Worm (Caenorhabditis elegans) whole organism, young adult: ENCODE measurements around the gene K11H3.5.

Source experiments
- B0019.2 ChIP-seq: fragments of 200-800 bp; sonication (Bioruptor generic); conservative IDR thresholded peaks from 2 replicates; pipeline ENCODE4 v1.3.6; 2022; ENCODE audit warnings: missing genetic modification reagents, missing genetic modification characterization, missing compliant biosample characterization
- B0261.1 ChIP-seq: sonication (generic microtip); optimal IDR thresholded peaks from 2 replicates; lab custom pipeline; 2016; ENCODE audit warnings: mild to moderate bottlenecking, missing genetic modification characterization, moderate library complexity, missing compliant biosample characterization
- C06A6.2 ChIP-seq: fragments of 200-800 bp; sonication (Bioruptor generic); conservative IDR thresholded peaks from 2 replicates; pipeline ENCODE4 v1.3.6; 2022; ENCODE audit warnings: missing genetic modification characterization, missing compliant biosample characterization
- C17E4.6 ChIP-seq: fragments of 200-800 bp; sonication (Bioruptor generic); IDR thresholded peaks from 2 replicates; pipeline ENCODE4 v1.3.6; 2022; ENCODE audit warnings: missing genetic modification reagents, missing genetic modification characterization, missing compliant biosample characterization
- F33H1.4 ChIP-seq: fragments of 200-800 bp; sonication (Bioruptor generic); IDR thresholded peaks from 2 replicates; pipeline ENCODE4 v1.3.6; 2022; ENCODE audit warnings: missing genetic modification reagents, missing genetic modification characterization, missing compliant biosample characterization
- F37B4.10 ChIP-seq: fragments of 200-800 bp; sonication (Bioruptor generic); IDR thresholded peaks from 2 replicates; pipeline ENCODE4 v1.3.6; 2022; ENCODE audit warnings: missing genetic modification characterization, missing compliant biosample characterization
- F57A8.1 ChIP-seq: fragments of 200-800 bp; sonication (Bioruptor generic); optimal IDR thresholded peaks from 2 replicates; lab custom pipeline; 2018; ENCODE audit warnings: mild to moderate bottlenecking, missing genetic modification characterization, moderate library complexity, missing compliant biosample characterization
- T07F8.4 ChIP-seq: sonication (generic microtip); optimal IDR thresholded peaks from 2 replicates; lab custom pipeline; 2016; ENCODE audit warnings: mild to moderate bottlenecking, missing genetic modification characterization, moderate library complexity, missing compliant biosample characterization
- Y53G8AR.9 ChIP-seq: fragments of 200-800 bp; sonication (Bioruptor generic); conservative IDR thresholded peaks from 2 replicates; pipeline ENCODE4 v1.3.6; 2022; ENCODE audit warnings: missing genetic modification reagents, missing genetic modification characterization, missing compliant biosample characterization
- Y67H2A.10 ChIP-seq: fragments of 200-800 bp; sonication (Bioruptor generic); conservative IDR thresholded peaks from 2 replicates; pipeline ENCODE4 v1.3.6; 2022; ENCODE audit warnings: missing genetic modification reagents, missing genetic modification characterization, missing compliant biosample characterization
- ZK185.1 ChIP-seq: sonication (generic microtip); optimal IDR thresholded peaks from 2 replicates; lab custom pipeline; 2016; ENCODE audit warnings: mild to moderate bottlenecking, missing genetic modification characterization, missing compliant biosample characterization; ENCODE audit not compliant: poor library complexity, severe bottlenecking
- aptf-2 ChIP-seq: fragments of 200-800 bp; sonication (Bioruptor generic); conservative IDR thresholded peaks from 2 replicates; pipeline ENCODE4 v1.3.6; 2022; ENCODE audit warnings: missing genetic modification reagents, missing genetic modification characterization, missing compliant biosample characterization
- attf-5 ChIP-seq: fragments of 200-800 bp; sonication (Bioruptor generic); optimal IDR thresholded peaks from 2 replicates; lab custom pipeline; 2018; ENCODE audit warnings: mild to moderate bottlenecking, missing genetic modification characterization, missing compliant biosample characterization
- bed-2 ChIP-seq: fragments of 200-800 bp; sonication (Bioruptor generic); IDR thresholded peaks from 2 replicates; pipeline ENCODE4 v1.3.6; 2022; ENCODE audit warnings: missing genetic modification reagents, missing genetic modification characterization, missing compliant biosample characterization
- ccch-3 ChIP-seq: fragments of 200-800 bp; sonication (Bioruptor generic); optimal IDR thresholded peaks from 2 replicates; lab custom pipeline; 2018; ENCODE audit warnings: mild to moderate bottlenecking, missing genetic modification characterization, missing compliant biosample characterization
- cebp-1 ChIP-seq, 2 experiments: fragments of 200-800 bp in 1 of 2; sonication (Bioruptor generic) in 1 of 2; sonication (generic microtip) in 1 of 2; IDR thresholded peaks in 1 of 2; optimal IDR thresholded peaks in 1 of 2; 2 replicates each; pipeline versions ENCODE4 v1.3.6 to Lab custom; 2017 to 2022; ENCODE audit warnings: missing compliant biosample characterization in 2 of 2, missing genetic modification characterization in 2 of 2, mild to moderate bottlenecking in 1 of 2, missing genetic modification reagents in 1 of 2, moderate library complexity in 1 of 2
- ceh-27 ChIP-seq: fragments of 200-800 bp; sonication (Bioruptor generic); optimal IDR thresholded peaks from 2 replicates; lab custom pipeline; 2018; ENCODE audit warnings: mild to moderate bottlenecking, missing genetic modification characterization, moderate library complexity, missing compliant biosample characterization
- ceh-91 ChIP-seq: fragments of 200-800 bp; sonication (Bioruptor generic); IDR thresholded peaks from 2 replicates; pipeline ENCODE4 v1.3.6; 2022; ENCODE audit warnings: missing genetic modification reagents, missing genetic modification characterization, missing compliant biosample characterization
- dox-1 ChIP-seq: fragments of 200-800 bp; sonication (Bioruptor generic); IDR thresholded peaks from 2 replicates; pipeline ENCODE4 v1.3.6; 2022; ENCODE audit warnings: missing genetic modification reagents, missing genetic modification characterization, missing compliant biosample characterization
- dpl-1 ChIP-seq: fragments of 150-350 bp; optimal IDR thresholded peaks from 2 replicates; lab custom pipeline; 2014; ENCODE audit warnings: missing biosample characterization, missing genetic modification reagents, missing genetic modification characterization
- efl-1 ChIP-seq: fragments of 150-350 bp; optimal IDR thresholded peaks from 2 replicates; lab custom pipeline; 2014; ENCODE audit warnings: missing biosample characterization, missing genetic modification reagents, missing genetic modification characterization
- egl-44 ChIP-seq: fragments of 200-800 bp; sonication (Bioruptor generic); IDR thresholded peaks from 2 replicates; pipeline ENCODE4 v1.3.6; 2022; ENCODE audit warnings: missing genetic modification reagents, missing genetic modification characterization, missing compliant biosample characterization
- egrh-3 ChIP-seq: fragments of 200-800 bp; sonication (Bioruptor generic); IDR thresholded peaks from 2 replicates; pipeline ENCODE4 v1.3.6; 2022; ENCODE audit warnings: missing genetic modification reagents, missing genetic modification characterization, missing compliant biosample characterization
- him-1 ChIP-seq: sonication (generic microtip); optimal IDR thresholded peaks from 2 replicates; lab custom pipeline; 2016; ENCODE audit warnings: missing genotype, missing genetic modification reagents, missing genetic modification characterization, missing compliant biosample characterization
- let-526 ChIP-seq: fragments of 200-800 bp; sonication (Bioruptor generic); IDR thresholded peaks from 2 replicates; pipeline ENCODE4 v1.3.6; 2022; ENCODE audit warnings: missing genetic modification reagents, missing genetic modification characterization, missing compliant biosample characterization
- lin-40 ChIP-seq: sonication (generic microtip); optimal IDR thresholded peaks from 2 replicates; lab custom pipeline; 2016; ENCODE audit warnings: missing genetic modification characterization, mild to moderate bottlenecking, missing compliant biosample characterization, missing genotype, missing genetic modification reagents
- lin-54 ChIP-seq: fragments of 200-800 bp; sonication (Bioruptor generic); optimal IDR thresholded peaks from 2 replicates; lab custom pipeline; 2018; ENCODE audit warnings: mild to moderate bottlenecking, missing genetic modification characterization, missing compliant biosample characterization
- madf-3 ChIP-seq: fragments of 200-800 bp; sonication (Bioruptor generic); IDR thresholded peaks from 2 replicates; pipeline ENCODE4 v1.3.6; 2022; ENCODE audit warnings: missing genetic modification reagents, missing genetic modification characterization, missing compliant biosample characterization
- madf-6 ChIP-seq: fragments of 200-800 bp; sonication (Bioruptor generic); IDR thresholded peaks from 2 replicates; pipeline ENCODE4 v1.3.6; 2022; ENCODE audit warnings: missing genetic modification reagents, missing genetic modification characterization, missing compliant biosample characterization
- nfya-1 ChIP-seq: sonication (generic microtip); optimal IDR thresholded peaks from 2 replicates; lab custom pipeline; 2017; ENCODE audit warnings: antibody characterized with exemption, missing compliant biosample characterization, missing genetic modification characterization, borderline replicate concordance; ENCODE audit not compliant: insufficient read depth
- nfyb-1 ChIP-seq: fragments of 200-800 bp; sonication (Bioruptor generic); IDR thresholded peaks from 2 replicates; pipeline ENCODE4 v1.3.6; 2022; ENCODE audit warnings: missing genetic modification reagents, missing genetic modification characterization, missing compliant biosample characterization
- nhr-120 ChIP-seq: fragments of 200-800 bp; sonication (Bioruptor generic); IDR thresholded peaks from 2 replicates; pipeline ENCODE4 v1.3.6; 2022; ENCODE audit warnings: missing genetic modification characterization, missing compliant biosample characterization
- nhr-27 ChIP-seq: fragments of 200-800 bp; sonication (Bioruptor generic); optimal IDR thresholded peaks from 2 replicates; lab custom pipeline; 2018; ENCODE audit warnings: mild to moderate bottlenecking, missing genetic modification characterization, moderate library complexity, missing compliant biosample characterization
- nhr-80 ChIP-seq: sonication (generic microtip); optimal IDR thresholded peaks from 2 replicates; lab custom pipeline; 2016; ENCODE audit warnings: missing genetic modification characterization, missing compliant biosample characterization
- nhr-90 ChIP-seq: sonication (generic microtip); optimal IDR thresholded peaks from 2 replicates; lab custom pipeline; 2016; ENCODE audit warnings: missing genotype, mild to moderate bottlenecking, missing genetic modification characterization, missing compliant biosample characterization
- pha-4 ChIP-seq: fragments of 150-350 bp; sonication (generic microtip); optimal IDR thresholded peaks from 2 replicates; lab custom pipeline; 2014; ENCODE audit warnings: missing biosample characterization, missing genetic modification reagents, missing genetic modification characterization
- rec-8 ChIP-seq, 2 experiments: sonication (generic microtip); optimal IDR thresholded peaks; 2 replicates each; lab custom pipeline; 2016; ENCODE audit warnings: mild to moderate bottlenecking in 2 of 2, missing genetic modification characterization in 2 of 2, missing genetic modification reagents in 2 of 2, missing genotype in 2 of 2, missing biosample characterization in 1 of 2, missing compliant biosample characterization in 1 of 2, moderate library complexity in 1 of 2
- rpc-1 ChIP-seq, 2 experiments: fragments of 150-350 bp in 1 of 2; sonication (generic microtip) in 1 of 2; optimal IDR thresholded peaks; 2 replicates each; lab custom pipeline; 2014 to 2018; ENCODE audit warnings: missing biosample characterization in 1 of 2, missing genetic modification characterization in 1 of 2, missing genetic modification reagents in 1 of 2, missing genotype in 1 of 2
- sea-2 ChIP-seq: fragments of 200-800 bp; sonication (Bioruptor generic); IDR thresholded peaks from 2 replicates; pipeline ENCODE4 v1.3.6; 2022; ENCODE audit warnings: missing genetic modification characterization, missing compliant biosample characterization
- snpc-1.1 ChIP-seq: sonication (generic microtip); optimal IDR thresholded peaks from 2 replicates; lab custom pipeline; 2017; ENCODE audit warnings: missing genetic modification characterization, mild to moderate bottlenecking, missing compliant biosample characterization, antibody characterized with exemption, moderate library complexity, missing genotype, missing genetic modification reagents; ENCODE audit not compliant: insufficient read depth
- sptf-2 ChIP-seq: fragments of 200-800 bp; sonication (Bioruptor generic); optimal IDR thresholded peaks from 2 replicates; lab custom pipeline; 2018; ENCODE audit warnings: mild to moderate bottlenecking, missing genetic modification characterization, missing compliant biosample characterization
- tbp1 ChIP-seq: fragments of 200-800 bp; sonication (Bioruptor generic); optimal IDR thresholded peaks from 2 replicates; lab custom pipeline; 2018; ENCODE audit warnings: mild to moderate bottlenecking, missing genetic modification characterization, missing compliant biosample characterization
- tlf-1 ChIP-seq: fragments of 200-800 bp; sonication (Bioruptor generic); optimal IDR thresholded peaks from 2 replicates; lab custom pipeline; 2018; ENCODE audit warnings: mild to moderate bottlenecking, missing genetic modification characterization, missing compliant biosample characterization
- unc-62 ChIP-seq: fragments of 150-350 bp; optimal IDR thresholded peaks from 2 replicates; lab custom pipeline; 2014; ENCODE audit warnings: missing biosample characterization, missing genetic modification reagents, missing genetic modification characterization
- zfh-2 ChIP-seq: fragments of 200-800 bp; sonication (Bioruptor generic); conservative IDR thresholded peaks from 2 replicates; pipeline ENCODE4 v1.3.6; 2022; ENCODE audit warnings: missing genetic modification reagents, missing genetic modification characterization, missing compliant biosample characterization
- ztf-28 ChIP-seq: fragments of 200-800 bp; sonication (Bioruptor generic); IDR thresholded peaks from 2 replicates; pipeline ENCODE4 v1.3.6; 2022; ENCODE audit warnings: missing genetic modification reagents, missing genetic modification characterization, missing compliant biosample characterization

Gene K11H3.5

DNA sequence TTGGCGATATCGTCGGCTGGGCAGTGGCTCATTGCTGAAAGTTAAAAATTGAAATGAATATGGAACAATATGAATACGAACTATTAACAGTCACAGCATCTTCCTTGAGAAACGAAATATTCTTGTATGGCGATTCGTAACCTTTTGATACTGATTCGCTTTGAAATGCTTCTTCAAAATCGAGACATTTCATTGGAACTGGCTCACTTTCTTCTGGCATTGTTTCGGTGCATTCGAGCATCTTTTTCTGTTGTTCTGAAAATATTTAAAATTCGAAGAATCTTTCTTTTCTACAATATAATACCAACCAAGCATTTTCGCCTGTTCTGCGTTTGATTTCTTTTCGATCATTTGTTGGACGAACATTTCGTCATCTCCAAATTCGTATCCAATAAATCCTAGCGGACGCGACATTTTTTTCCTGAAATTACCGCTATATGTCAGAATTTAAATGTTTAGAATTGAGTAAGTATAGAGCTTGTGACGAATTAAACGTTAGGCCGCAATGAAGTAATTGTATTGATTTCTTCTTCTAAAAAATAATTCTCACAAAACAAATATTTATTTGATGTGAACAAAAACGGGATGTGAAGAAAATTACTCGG is 19.1 kb upstream of the K11H3.5 start, which contains the start of gene lin-52 (continued):
- TF ChIP-seq him-1 (peak; percentile 9), Y67H2A.10 (GFP tag; lab: Robert Waterston, UW) (no peak), nfya-1 (tag; lab: Kevin White, UChicago) (no peak), B0261.1 (tag; lab: Kevin White, UChicago) (no peak), madf-6 (GFP tag; lab: Robert Waterston, UW) (peak; percentile 35; the same call in 1 of the 2 replicates), C06A6.2 (GFP tag; lab: Robert Waterston, UW) (no peak), sptf-2 (GFP tag; lab: Kevin White, UChicago) (no peak), egl-44 (GFP tag; lab: Robert Waterston, UW) (no peak), sea-2 (no peak), F57A8.1 (GFP tag; lab: Kevin White, UChicago) (no peak), ztf-28 (GFP tag; lab: Robert Waterston, UW) (no peak), tbp1 (GFP tag; lab: Kevin White, UChicago) (peak; percentile 11), snpc-1.1 (tag; lab: Kevin White, UChicago) (no peak), ceh-27 (no peak), F37B4.10 (GFP tag; lab: Robert Waterston, UW) (no peak), rec-8 (tag; optimal IDR thresholded peaks at IDR 0.05; lab: Kevin White, UChicago) (no peak), bed-2 (no peak), lin-54 (GFP tag; lab: Kevin White, UChicago) (peak; percentile 29), attf-5 (no peak), ZK185.1 (tag; lab: Kevin White, UChicago) (peak; percentile 69), T07F8.4 (tag; lab: Kevin White, UChicago) (no peak), ceh-91 (GFP tag; lab: Robert Waterston, UW) (0 out of 2 replicates have a peak, but pooled peaks have one; percentile 36), nhr-80 (tag; lab: Kevin White, UChicago) (no peak), pha-4 (tag; lab: Kevin White, UChicago) (no peak), aptf-2 (no peak), F33H1.4 (GFP tag; lab: Robert Waterston, UW) (no peak), nhr-90 (no peak), B0019.2 (GFP tag; lab: Robert Waterston, UW) (no peak), efl-1 (GFP tag; lab: Kevin White, UChicago) (no peak), egrh-3 (GFP tag; lab: Robert Waterston, UW) (no peak), Y53G8AR.9 (GFP tag; lab: Robert Waterston, UW) (peak; percentile 90; the same call in 1 of the 2 replicates), madf-3 (peak; percentile 49; the same call in 1 of the 2 replicates), C17E4.6 (GFP tag; lab: Robert Waterston, UW) (no peak), nhr-120 (GFP tag; lab: Robert Waterston, UW) (0 out of 2 replicates have a peak, but pooled peaks have one; percentile 34), nfyb-1 (GFP tag; lab: Robert Waterston, UW) (0 out of 2 replicates have a peak, but pooled peaks have one; percentile 58), zfh-2 (no peak), cebp-1 (GFP tag; IDR thresholded peaks at IDR 0.05; lab: Robert Waterston, UW) (0 out of 2 replicates have a peak, but pooled peaks have one; percentile 24), cebp-1 (tag; optimal IDR thresholded peaks at IDR 0.05; lab: Kevin White, UChicago) (peak; percentile 71), let-526 (GFP tag; lab: Robert Waterston, UW) (no peak), dox-1 (GFP tag; lab: Robert Waterston, UW) (no peak), nhr-27 (tag; lab: Kevin White, UChicago) (no peak), ccch-3 (GFP tag; lab: Kevin White, UChicago) (no peak), dpl-1 (GFP tag; lab: Kevin White, UChicago) (no peak), lin-40 (tag; lab: Kevin White, UChicago) (peak; percentile 24), tlf-1 (peak; percentile 82), rpc-1 (optimal IDR thresholded peaks at IDR 0.05; lab: Kevin White, UChicago) (no peak), rpc-1 (tag; optimal IDR thresholded peaks at IDR 0.05; lab: Kevin White, UChicago) (no peak), unc-62 (GFP tag; lab: Kevin White, UChicago) (no peak)
